Fruit fly (Drosophila melanogaster) whole organism, embryonic: ENCODE measurements around the gene CG11679.

Source experiments
- CG10321 ChIP-seq: fragments of 200-800 bp; sonication (Bioruptor generic); IDR thresholded peaks from 2 replicates; pipeline ENCODE4 v1.3.6; 2022; ENCODE audit warnings: missing biosample characterization, missing genetic modification characterization
- CG11398 ChIP-seq: fragments of 200-800 bp; sonication (Bioruptor generic); optimal IDR thresholded peaks from 2 replicates; lab custom pipeline; 2016; ENCODE audit warnings: missing biosample characterization, missing genetic modification characterization
- CG12391 ChIP-seq: fragments of 200-800 bp; sonication (Bioruptor generic); optimal IDR thresholded peaks from 3 replicates; lab custom pipeline; 2018; ENCODE audit warnings: missing biosample characterization, mild to moderate bottlenecking, missing genetic modification characterization, moderate library complexity
- CG12659 ChIP-seq: fragments of 200-800 bp; sonication (Bioruptor generic); optimal IDR thresholded peaks from 3 replicates; lab custom pipeline; 2017; ENCODE audit warnings: mild to moderate bottlenecking, missing biosample characterization, missing genetic modification reagents, missing genetic modification characterization
- CG15073 ChIP-seq: fragments of 200-800 bp; sonication (Bioruptor generic); optimal IDR thresholded peaks from 2 replicates; lab custom pipeline; 2016; ENCODE audit warnings: missing biosample characterization, missing genetic modification characterization
- CG18619 ChIP-seq: fragments of 200-800 bp; sonication (Bioruptor generic); optimal IDR thresholded peaks from 3 replicates; lab custom pipeline; 2017; ENCODE audit warnings: missing biosample characterization, mild to moderate bottlenecking, missing genetic modification characterization
- CG2129 ChIP-seq: fragments of 200-800 bp; sonication (Bioruptor generic); IDR thresholded peaks from 2 replicates; pipeline ENCODE4 v1.3.6; 2022; ENCODE audit warnings: missing biosample characterization, missing genetic modification characterization; ENCODE audit not compliant: partially characterized antibody
- CG2199 ChIP-seq: fragments of 200-800 bp; sonication (Bioruptor generic); IDR thresholded peaks from 3 replicates; pipeline ENCODE4 v1.3.6; 2022; ENCODE audit warnings: missing biosample characterization, missing genetic modification characterization
- CG2712 ChIP-seq: fragments of 200-800 bp; optimal IDR thresholded peaks from 3 replicates; lab custom pipeline; 2019; ENCODE audit warnings: missing biosample characterization, mild to moderate bottlenecking, missing genetic modification characterization, moderate library complexity
- CG32532 ChIP-seq: fragments of 200-800 bp; sonication (Bioruptor generic); IDR thresholded peaks from 2 replicates; pipeline ENCODE4 v1.3.6; 2022; ENCODE audit warnings: missing biosample characterization, missing genetic modification characterization
- CG32767 ChIP-seq: fragments of 200-800 bp; sonication (Bioruptor generic); IDR thresholded peaks from 2 replicates; pipeline ENCODE4 v1.3.6; 2022; ENCODE audit warnings: missing biosample characterization, missing genetic modification characterization
- CG34422 ChIP-seq: fragments of 200-800 bp; sonication (Bioruptor generic); IDR thresholded peaks from 3 replicates; pipeline ENCODE4 v1.3.6; 2022; ENCODE audit warnings: missing biosample characterization, missing genetic modification characterization
- CG6254 ChIP-seq: fragments of 200-800 bp; sonication (Bioruptor generic); optimal IDR thresholded peaks from 3 replicates; lab custom pipeline; 2017; ENCODE audit warnings: mild to moderate bottlenecking, missing biosample characterization, missing genetic modification reagents, missing genetic modification characterization
- CG6854 ChIP-seq: fragments of 200-800 bp; sonication (Bioruptor generic); optimal IDR thresholded peaks from 3 replicates; lab custom pipeline; 2017; ENCODE audit warnings: missing biosample characterization, mild to moderate bottlenecking, missing genetic modification characterization
- CG7357 ChIP-seq: fragments of 200-800 bp; sonication (Bioruptor generic); IDR thresholded peaks from 3 replicates; pipeline ENCODE4 v1.3.6; 2022; ENCODE audit warnings: missing biosample characterization, missing genetic modification characterization
- CG7372 ChIP-seq: fragments of 200-800 bp; sonication (Bioruptor generic); IDR thresholded peaks from 2 replicates; pipeline ENCODE4 v1.3.6; 2022; ENCODE audit warnings: missing biosample characterization, missing genetic modification characterization
- CG7987 ChIP-seq: fragments of 200-800 bp; sonication (Bioruptor generic); optimal IDR thresholded peaks from 2 replicates; lab custom pipeline; 2018; ENCODE audit warnings: missing biosample characterization, mild to moderate bottlenecking, missing genetic modification characterization, moderate library complexity
- CG9215 ChIP-seq: fragments of 200-800 bp; sonication (Bioruptor generic); IDR thresholded peaks from 2 replicates; pipeline ENCODE4 v1.3.6; 2022; ENCODE audit warnings: missing biosample characterization, missing genetic modification characterization
- CG9876 ChIP-seq: fragments of 200-800 bp; sonication (Bioruptor generic); optimal IDR thresholded peaks from 2 replicates; lab custom pipeline; 2016; ENCODE audit warnings: missing biosample characterization, missing genetic modification characterization
- D19A ChIP-seq: fragments of 200-800 bp; optimal IDR thresholded peaks from 3 replicates; lab custom pipeline; 2019; ENCODE audit warnings: missing biosample characterization, mild to moderate bottlenecking, missing genetic modification characterization, moderate library complexity
- Deaf1 ChIP-seq: fragments of 200-800 bp; optimal IDR thresholded peaks from 3 replicates; lab custom pipeline; 2019; ENCODE audit warnings: missing biosample characterization, mild to moderate bottlenecking, missing genetic modification characterization, moderate library complexity
- GATAe ChIP-seq: fragments of 200-800 bp; sonication (Bioruptor generic); conservative IDR thresholded peaks from 2 replicates; pipeline ENCODE4 v1.3.6; 2022; ENCODE audit warnings: missing biosample characterization, missing genetic modification characterization
- Gsc ChIP-seq: fragments of 200-800 bp; sonication (Bioruptor generic); IDR thresholded peaks from 2 replicates; pipeline ENCODE4 v1.3.6; 2022; ENCODE audit warnings: missing biosample characterization, missing genetic modification characterization
- HLH4C ChIP-seq: fragments of 200-800 bp; sonication (Bioruptor generic); IDR thresholded peaks from 3 replicates; pipeline ENCODE4 v1.3.6; 2022; ENCODE audit warnings: missing biosample characterization, missing genetic modification characterization; ENCODE audit not compliant: partially characterized antibody
- Hr78 ChIP-seq, 2 experiments: fragments of 200-800 bp in 1 of 2; fragments of >200 bp in 1 of 2; sonication (Bioruptor generic) in 1 of 2; optimal IDR thresholded peaks; 2 replicates each; lab custom pipeline; 2017 to 2019; ENCODE audit warnings: missing biosample characterization in 2 of 2, missing genetic modification characterization in 2 of 2, mild to moderate bottlenecking in 1 of 2, moderate library complexity in 1 of 2
- Lpt ChIP-seq: fragments of >200 bp; optimal IDR thresholded peaks from 2 replicates; lab custom pipeline; 2018; ENCODE audit warnings: missing biosample characterization, missing genetic modification characterization
- Scr ChIP-seq: fragments of 200-800 bp; sonication (Bioruptor generic); IDR thresholded peaks from 2 replicates; pipeline ENCODE4 v1.3.6; 2022; ENCODE audit warnings: missing biosample characterization, missing genetic modification characterization; ENCODE audit not compliant: partially characterized antibody
- Sry-δ ChIP-seq: fragments of 200-800 bp; sonication (Bioruptor generic); optimal IDR thresholded peaks from 2 replicates; lab custom pipeline; 2016; ENCODE audit warnings: missing biosample characterization, missing genetic modification characterization
- Taf1 ChIP-seq: fragments of 200-800 bp; sonication (Bioruptor generic); IDR thresholded peaks from 2 replicates; pipeline ENCODE4 v1.3.6; 2022; ENCODE audit warnings: missing biosample characterization, missing genetic modification characterization
- ap ChIP-seq: fragments of 200-800 bp; sonication (Bioruptor generic); IDR thresholded peaks from 2 replicates; pipeline ENCODE4 v1.3.6; 2022; ENCODE audit warnings: missing biosample characterization, missing genetic modification characterization
- btn ChIP-seq: fragments of 200-800 bp; sonication (Bioruptor generic); optimal IDR thresholded peaks from 2 replicates; lab custom pipeline; 2016; ENCODE audit warnings: missing biosample characterization, missing genetic modification characterization
- cad ChIP-seq: fragments of >200 bp; optimal IDR thresholded peaks from 2 replicates; lab custom pipeline; 2017; ENCODE audit warnings: missing biosample characterization, missing genetic modification characterization
- eve ChIP-seq, 2 experiments: fragments of >200 bp; optimal IDR thresholded peaks; 2 replicates each; lab custom pipeline; 2017; ENCODE audit warnings: missing biosample characterization in 2 of 2, missing genetic modification characterization in 2 of 2
- fd64A ChIP-seq: fragments of 200-800 bp; sonication (Bioruptor generic); optimal IDR thresholded peaks from 3 replicates; lab custom pipeline; 2018; ENCODE audit warnings: missing biosample characterization, mild to moderate bottlenecking, missing genetic modification characterization
- ftz-f1 ChIP-seq: fragments of 200-800 bp; sonication (Bioruptor generic); optimal IDR thresholded peaks from 2 replicates; lab custom pipeline; 2016; ENCODE audit warnings: missing biosample characterization, missing genetic modification characterization
- gcm2 ChIP-seq: fragments of 200-800 bp; sonication (Bioruptor generic); optimal IDR thresholded peaks from 2 replicates; lab custom pipeline; 2016; ENCODE audit warnings: missing biosample characterization, missing genetic modification characterization
- hkb ChIP-seq, 2 experiments: fragments of 200-800 bp in 1 of 2; fragments of >200 bp in 1 of 2; sonication (Bioruptor generic) in 1 of 2; IDR thresholded peaks in 1 of 2; optimal IDR thresholded peaks in 1 of 2; 2 replicates each; pipeline versions ENCODE4 v1.3.6 to Lab custom; 2017 to 2022; ENCODE audit warnings: missing biosample characterization in 1 of 2, missing genetic modification characterization in 1 of 2
- klu ChIP-seq: fragments of 200-800 bp; sonication (Bioruptor generic); IDR thresholded peaks from 2 replicates; pipeline ENCODE4 v1.3.6; 2022; ENCODE audit warnings: missing biosample characterization, missing genetic modification characterization
- kni ChIP-seq: fragments of 200-800 bp; sonication (Bioruptor generic); optimal IDR thresholded peaks from 3 replicates; lab custom pipeline; 2017; ENCODE audit warnings: mild to moderate bottlenecking, missing biosample characterization, missing genetic modification reagents, missing genetic modification characterization
- lov ChIP-seq, 2 experiments: fragments of 200-800 bp in 1 of 2; fragments of >200 bp in 1 of 2; sonication (Bioruptor generic) in 1 of 2; IDR thresholded peaks in 1 of 2; optimal IDR thresholded peaks in 1 of 2; 2 replicates in 1 of 2; 3 replicates in 1 of 2; pipeline versions ENCODE4 v1.3.6 to Lab custom; 2017 to 2022; ENCODE audit warnings: missing biosample characterization in 1 of 2, missing genetic modification characterization in 1 of 2
- mirr ChIP-seq: fragments of 200-800 bp; sonication (Bioruptor generic); optimal IDR thresholded peaks from 3 replicates; lab custom pipeline; 2018; ENCODE audit warnings: missing biosample characterization, mild to moderate bottlenecking, missing genetic modification characterization
- nmo ChIP-seq: fragments of 200-800 bp; sonication (Bioruptor generic); optimal IDR thresholded peaks from 2 replicates; lab custom pipeline; 2018; ENCODE audit warnings: missing biosample characterization, mild to moderate bottlenecking, missing genetic modification characterization, moderate library complexity
- odd ChIP-seq: fragments of 200-800 bp; sonication (Bioruptor generic); optimal IDR thresholded peaks from 2 replicates; lab custom pipeline; 2017; ENCODE audit warnings: missing biosample characterization, mild to moderate bottlenecking, missing genetic modification characterization
- prd ChIP-seq, 3 experiments: fragments of >200 bp in 2 of 3; fragments of 200-800 bp in 1 of 3; sonication (Bioruptor generic) in 1 of 3; optimal IDR thresholded peaks in 2 of 3; IDR thresholded peaks in 1 of 3; 2 replicates in 2 of 3; 3 replicates in 1 of 3; pipeline versions ENCODE4 v1.3.6 to Lab custom; 2017 to 2022; ENCODE audit warnings: missing biosample characterization in 1 of 3, missing genetic modification characterization in 1 of 3
- ranshi ChIP-seq: fragments of 200-800 bp; sonication (Bioruptor generic); IDR thresholded peaks from 2 replicates; pipeline ENCODE4 v1.3.6; 2022; ENCODE audit warnings: missing biosample characterization, missing genetic modification characterization
- row ChIP-seq: fragments of 200-800 bp; sonication (Bioruptor generic); IDR thresholded peaks from 3 replicates; pipeline ENCODE4 v1.3.6; 2022; ENCODE audit warnings: missing biosample characterization, missing genetic modification characterization
- sd ChIP-seq: fragments of 200-800 bp; sonication (Bioruptor generic); optimal IDR thresholded peaks from 3 replicates; lab custom pipeline; 2018; ENCODE audit warnings: missing biosample characterization, mild to moderate bottlenecking, missing genetic modification characterization, moderate library complexity
- toy ChIP-seq: fragments of 200-800 bp; sonication (Bioruptor generic); IDR thresholded peaks from 2 replicates; pipeline ENCODE4 v1.3.6; 2022; ENCODE audit warnings: missing biosample characterization, missing genetic modification characterization
- wdn ChIP-seq: fragments of 200-800 bp; sonication (Bioruptor generic); IDR thresholded peaks from 2 replicates; pipeline ENCODE4 v1.3.6; 2022; ENCODE audit warnings: missing biosample characterization, missing genetic modification characterization

CG11679 gene

DNA sequence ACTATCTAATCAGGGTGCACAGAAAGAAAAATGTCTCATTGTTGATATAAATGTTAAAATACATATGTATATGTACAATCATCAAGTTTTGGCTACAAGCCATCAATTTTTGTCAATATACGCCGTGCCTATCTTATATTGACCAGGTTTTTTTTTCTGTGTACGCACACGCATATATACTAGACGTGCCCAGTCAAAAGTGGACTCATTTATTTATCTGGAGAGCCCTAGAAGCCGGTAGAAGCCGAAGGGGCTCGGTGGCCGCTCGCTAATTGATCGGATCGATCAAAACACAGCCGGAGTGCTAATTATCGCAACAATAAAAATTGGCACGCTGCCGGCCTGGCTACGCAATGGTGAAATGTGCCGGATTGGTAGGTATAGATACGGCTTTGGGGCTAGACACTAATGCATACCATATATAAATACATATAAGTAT is 1.6 kb upstream of the CG11679 start (continued):
- TF ChIP-seq CG18619 (GFP tag; lab: Kevin White, UChicago) = peak; percentile 76
- TF ChIP-seq prd (optimal IDR thresholded peaks at IDR 0.05; lab: Kevin White, UChicago) = no peak
- TF ChIP-seq prd (GFP tag; IDR thresholded peaks at IDR 0.05; lab: Robert Waterston, UW) = peak; percentile 78
- TF ChIP-seq lov (optimal IDR thresholded peaks at IDR 0.05; lab: Kevin White, UChicago) = no peak
- no peak for TF ChIP-seq lov (GFP tag; IDR thresholded peaks at IDR 0.05; lab: Robert Waterston, UW)
- no peak for TF ChIP-seq eve (GFP tag; optimal IDR thresholded peaks at IDR 0.05; lab: Kevin White, UChicago)
- TF ChIP-seq CG9215 = peak; percentile 71
- no peak for TF ChIP-seq hkb (optimal IDR thresholded peaks at IDR 0.05; lab: Kevin White, UChicago)
- TF ChIP-seq hkb (GFP tag; IDR thresholded peaks at IDR 0.05; lab: Robert Waterston, UW) = peak; percentile 82
- 0 out of 2 replicates have a peak, but pooled peaks have one; percentile 40 for TF ChIP-seq toy (GFP tag; lab: Robert Waterston, UW)
- peak; percentile 62 for TF ChIP-seq odd (GFP tag; lab: Kevin White, UChicago)
- peak; percentile 69 for TF ChIP-seq wdn
- TF ChIP-seq Deaf1 (tag; lab: Kevin White, UChicago) = peak; percentile 77
- TF ChIP-seq nmo (GFP tag; lab: Kevin White, UChicago) = peak; percentile 53
- TF ChIP-seq CG32767 (GFP tag; lab: Robert Waterston, UW) = no peak
- peak; percentile 45 for TF ChIP-seq gcm2
- no peak for TF ChIP-seq kni (GFP tag; lab: Kevin White, UChicago)
- no peak for TF ChIP-seq CG2199
- TF ChIP-seq cad (GFP tag; lab: Kevin White, UChicago) = no peak
- no peak for TF ChIP-seq CG15073 (GFP tag; lab: Kevin White, UChicago)
- peak; percentile 61 for TF ChIP-seq CG2712
- TF ChIP-seq Taf1 (GFP tag; lab: Robert Waterston, UW) = peak; percentile 69
- TF ChIP-seq CG12659 (GFP tag; lab: Kevin White, UChicago) = peak; percentile 78
- TF ChIP-seq sd (tag; lab: Kevin White, UChicago) = peak; percentile 56
- TF ChIP-seq CG6854 (GFP tag; lab: Kevin White, UChicago) = peak; percentile 55
- no peak for TF ChIP-seq CG9876 (GFP tag; lab: Kevin White, UChicago)
- TF ChIP-seq ap (GFP tag; lab: Robert Waterston, UW) = peak; percentile 34; the same call in 1 of the 2 replicates
- peak; percentile 69 for TF ChIP-seq CG12391
- peak; percentile 67 for TF ChIP-seq CG7987 (GFP tag; lab: Kevin White, UChicago)
- peak; percentile 0 for TF ChIP-seq CG6254 (GFP tag; lab: Kevin White, UChicago)
- 0 out of 2 replicates have a peak, but pooled peaks have one; percentile 29 for TF ChIP-seq CG10321 (GFP tag; lab: Robert Waterston, UW)
- peak; percentile 78 for TF ChIP-seq ranshi (GFP tag; lab: Robert Waterston, UW)
- peak; percentile 89 for TF ChIP-seq CG32532 (GFP tag; lab: Robert Waterston, UW)
- TF ChIP-seq klu = peak; percentile 33; the same call in 1 of the 2 replicates
- TF ChIP-seq mirr (GFP tag; lab: Kevin White, UChicago) = peak; percentile 77
- TF ChIP-seq HLH4C (GFP tag; lab: Robert Waterston, UW) = no peak
- TF ChIP-seq Gsc = 0 out of 2 replicates have a peak, but pooled peaks have one; percentile 30
- TF ChIP-seq Lpt (GFP tag; lab: Kevin White, UChicago) = no peak
- peak; percentile 37 for TF ChIP-seq D19A
- TF ChIP-seq Hr78 (GFP tag; optimal IDR thresholded peaks at IDR 0.05; lab: Kevin White, UChicago) = no peak
- no peak for TF ChIP-seq CG2129
- peak; percentile 57; the same call in 1 of the 3 replicates for TF ChIP-seq CG34422 (GFP tag; lab: Robert Waterston, UW)
- TF ChIP-seq row = peak; percentile 90
- TF ChIP-seq GATAe (GFP tag; lab: Robert Waterston, UW) = peak; percentile 97
- peak; percentile 26; the same call in 1 of the 3 replicates for TF ChIP-seq CG7357
- no peak for TF ChIP-seq ftz-f1 (GFP tag; lab: Kevin White, UChicago)
- TF ChIP-seq Scr (GFP tag; lab: Robert Waterston, UW) = no peak
- no peak for TF ChIP-seq btn (GFP tag; lab: Kevin White, UChicago)
- no peak for TF ChIP-seq fd64A (GFP tag; lab: Kevin White, UChicago)
- TF ChIP-seq Sry-δ (GFP tag; lab: Kevin White, UChicago) = peak; percentile 12
- peak; percentile 57; the same call in 1 of the 2 replicates for TF ChIP-seq CG7372 (GFP tag; lab: Robert Waterston, UW)
- no peak for TF ChIP-seq CG11398 (GFP tag; lab: Kevin White, UChicago)
